Worm (Caenorhabditis elegans): ENCODE data around the gene str-207.

Gene str-207

DNA sequence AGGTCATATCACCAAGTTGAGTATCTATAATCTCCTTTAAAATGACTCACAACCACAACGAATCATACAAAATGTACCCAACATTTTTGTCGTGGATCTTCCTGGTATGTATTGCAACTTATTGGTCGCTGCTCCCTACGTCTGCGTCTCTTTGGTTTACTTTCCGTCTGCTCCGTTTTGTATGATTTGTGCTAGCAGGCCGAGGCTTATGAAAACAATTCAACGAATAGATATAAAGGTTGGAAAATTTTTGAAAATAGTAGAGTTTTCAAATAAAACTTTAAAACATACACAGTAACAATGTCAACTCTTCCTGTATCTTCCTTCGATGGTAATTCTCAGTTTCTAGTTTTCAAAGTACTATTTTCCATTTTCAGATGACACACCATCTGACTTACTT lies 49.9 kb downstream of the str-207 start, which contains the start of gene srr-8:
Gene srr-8 (plus strand): TSS at position 301 of the 400 bp plus-strand sequence.
- TF ChIP-seq dao-5 (tag; optimal IDR thresholded peaks at IDR 0.05) (no peak), him-1 (tag; optimal IDR thresholded peaks at IDR 0.05) (no peak)
